Fruit fly (Drosophila melanogaster) whole organism, embryonic: ENCODE results near the gene Kaz1-ORFB.
A peak's percentile ranks its signal among the peaks of the same experiment; 100 is the strongest.

Source experiments
- Atf3 ChIP-seq: fragments of 200-800 bp; sonication (Bioruptor generic); optimal IDR thresholded peaks from 3 replicates; lab custom pipeline; 2016; ENCODE audit warnings: missing biosample characterization, missing genetic modification characterization
- B-H2 ChIP-seq: fragments of 200-800 bp; sonication (Bioruptor generic); optimal IDR thresholded peaks from 2 replicates; lab custom pipeline; 2018; ENCODE audit warnings: missing biosample characterization, mild to moderate bottlenecking, missing genetic modification characterization
- CG10366 ChIP-seq: fragments of 200-800 bp; sonication (Bioruptor generic); IDR thresholded peaks from 2 replicates; pipeline ENCODE4 v1.3.6; 2022; ENCODE audit warnings: missing biosample characterization, missing genetic modification characterization
- CG12299 ChIP-seq: fragments of 200-800 bp; sonication (Bioruptor generic); optimal IDR thresholded peaks from 2 replicates; lab custom pipeline; 2018; ENCODE audit warnings: missing biosample characterization, mild to moderate bottlenecking, missing genetic modification characterization
- CG14860 ChIP-seq: fragments of 200-800 bp; sonication (Bioruptor generic); IDR thresholded peaks from 3 replicates; pipeline ENCODE4 v1.3.6; 2022; ENCODE audit warnings: missing biosample characterization, missing genetic modification characterization; ENCODE audit not compliant: partially characterized antibody
- CG16813 ChIP-seq: fragments of 200-800 bp; sonication (Bioruptor generic); IDR thresholded peaks from 3 replicates; pipeline ENCODE4 v1.3.6; 2022; ENCODE audit warnings: missing biosample characterization, missing genetic modification characterization; ENCODE audit not compliant: partially characterized antibody
- CG16863 ChIP-seq: fragments of 200-800 bp; sonication (Bioruptor generic); optimal IDR thresholded peaks from 3 replicates; lab custom pipeline; 2016; ENCODE audit warnings: missing biosample characterization, missing genetic modification characterization
- CG32532 ChIP-seq: fragments of 200-800 bp; sonication (Bioruptor generic); IDR thresholded peaks from 2 replicates; pipeline ENCODE4 v1.3.6; 2022; ENCODE audit warnings: missing biosample characterization, missing genetic modification characterization
- CG34376 ChIP-seq: fragments of 200-800 bp; sonication (Bioruptor generic); optimal IDR thresholded peaks from 2 replicates; lab custom pipeline; 2018; ENCODE audit warnings: missing biosample characterization, mild to moderate bottlenecking, missing genetic modification characterization
- CG34422 ChIP-seq: fragments of 200-800 bp; sonication (Bioruptor generic); IDR thresholded peaks from 3 replicates; pipeline ENCODE4 v1.3.6; 2022; ENCODE audit warnings: missing biosample characterization, missing genetic modification characterization
- CG4360 ChIP-seq: fragments of 200-800 bp; sonication (Bioruptor generic); IDR thresholded peaks from 2 replicates; pipeline ENCODE4 v1.3.6; 2022; ENCODE audit warnings: missing biosample characterization, missing genetic modification characterization
- CG5245 ChIP-seq: fragments of 200-800 bp; sonication (Bioruptor generic); optimal IDR thresholded peaks from 3 replicates; lab custom pipeline; 2016; ENCODE audit warnings: missing biosample characterization, missing genetic modification characterization
- CG6254 ChIP-seq: fragments of 200-800 bp; sonication (Bioruptor generic); optimal IDR thresholded peaks from 3 replicates; lab custom pipeline; 2017; ENCODE audit warnings: mild to moderate bottlenecking, missing biosample characterization, missing genetic modification reagents, missing genetic modification characterization
- CG8765 ChIP-seq: fragments of 200-800 bp; sonication (Bioruptor generic); IDR thresholded peaks from 2 replicates; pipeline ENCODE4 v1.3.6; 2022; ENCODE audit warnings: missing biosample characterization, missing genetic modification characterization
- D ChIP-seq, 2 experiments: fragments of 200-800 bp in 1 of 2; fragments of >200 bp in 1 of 2; sonication (Bioruptor generic) in 1 of 2; optimal IDR thresholded peaks; 2 replicates in 1 of 2; 3 replicates in 1 of 2; lab custom pipeline; 2017; ENCODE audit warnings: mild to moderate bottlenecking in 1 of 2, missing biosample characterization in 1 of 2, missing genetic modification characterization in 1 of 2, missing genetic modification reagents in 1 of 2
- Doc3 ChIP-seq: fragments of 200-800 bp; sonication (Bioruptor generic); IDR thresholded peaks from 3 replicates; pipeline ENCODE4 v1.3.6; 2022; ENCODE audit warnings: missing biosample characterization, missing genetic modification characterization; ENCODE audit not compliant: partially characterized antibody
- Dref ChIP-seq: fragments of 200-800 bp; sonication (Bioruptor generic); IDR thresholded peaks from 2 replicates; pipeline ENCODE4 v1.3.6; 2022; ENCODE audit warnings: missing biosample characterization, missing genetic modification characterization
- Ets65A ChIP-seq: fragments of 200-800 bp; sonication (Bioruptor generic); peaks from one replicate; lab custom pipeline; 2016; ENCODE audit warnings: missing biosample characterization, missing genetic modification characterization
- H15 ChIP-seq: fragments of 200-800 bp; sonication (Bioruptor generic); IDR thresholded peaks from 3 replicates; pipeline ENCODE4 v1.3.6; 2022; ENCODE audit warnings: missing biosample characterization, missing genetic modification characterization
- Hey ChIP-seq: fragments of 200-800 bp; sonication (Bioruptor generic); optimal IDR thresholded peaks from 3 replicates; lab custom pipeline; 2018; ENCODE audit warnings: missing biosample characterization, mild to moderate bottlenecking, missing genetic modification characterization
- MBD-R2 ChIP-seq: fragments of 200-800 bp; sonication (Bioruptor generic); IDR thresholded peaks from 2 replicates; pipeline ENCODE4 v1.3.6; 2022; ENCODE audit warnings: missing biosample characterization, missing genetic modification characterization
- Nf-YA ChIP-seq: fragments of 200-800 bp; sonication (Bioruptor generic); IDR thresholded peaks from 2 replicates; pipeline ENCODE4 v1.3.6; 2022; ENCODE audit warnings: missing biosample characterization, missing genetic modification characterization
- Nf-YB ChIP-seq: fragments of 200-800 bp; sonication (Bioruptor generic); optimal IDR thresholded peaks from 3 replicates; lab custom pipeline; 2019; ENCODE audit warnings: missing biosample characterization, mild to moderate bottlenecking, missing genetic modification characterization, moderate library complexity
- NfI ChIP-seq: fragments of 200-800 bp; sonication (Bioruptor generic); optimal IDR thresholded peaks from 3 replicates; lab custom pipeline; 2018; ENCODE audit warnings: missing biosample characterization, mild to moderate bottlenecking, missing genetic modification characterization, moderate library complexity
- Opbp ChIP-seq: fragments of 200-800 bp; sonication (Bioruptor generic); IDR thresholded peaks from 3 replicates; pipeline ENCODE4 v1.3.6; 2022; ENCODE audit warnings: missing biosample characterization, missing genetic modification characterization; ENCODE audit not compliant: partially characterized antibody
- Taf1 ChIP-seq: fragments of 200-800 bp; sonication (Bioruptor generic); IDR thresholded peaks from 2 replicates; pipeline ENCODE4 v1.3.6; 2022; ENCODE audit warnings: missing biosample characterization, missing genetic modification characterization
- YL-1 ChIP-seq: fragments of 200-800 bp; sonication (Bioruptor generic); optimal IDR thresholded peaks from 3 replicates; lab custom pipeline; 2017; ENCODE audit warnings: missing biosample characterization, mild to moderate bottlenecking, missing genetic modification characterization
- ab ChIP-seq: fragments of 200-800 bp; sonication (Bioruptor generic); optimal IDR thresholded peaks from 2 replicates; lab custom pipeline; 2016; ENCODE audit warnings: missing biosample characterization, missing genetic modification characterization
- al ChIP-seq: fragments of 200-800 bp; sonication (Bioruptor generic); IDR thresholded peaks from 2 replicates; pipeline ENCODE4 v1.3.6; 2022; ENCODE audit warnings: missing biosample characterization, missing genetic modification characterization
- ci ChIP-seq: fragments of 200-800 bp; sonication (Bioruptor generic); IDR thresholded peaks from 3 replicates; pipeline ENCODE4 v1.3.6; 2022; ENCODE audit warnings: missing biosample characterization, missing genetic modification characterization
- dmrt11E ChIP-seq: fragments of 200-800 bp; sonication (Bioruptor generic); optimal IDR thresholded peaks from 3 replicates; lab custom pipeline; 2018; ENCODE audit warnings: missing biosample characterization, mild to moderate bottlenecking, missing genetic modification characterization, moderate library complexity
- dysf ChIP-seq: fragments of 200-800 bp; sonication (Bioruptor generic); IDR thresholded peaks from 3 replicates; pipeline ENCODE4 v1.3.6; 2022; ENCODE audit warnings: missing biosample characterization, missing genetic modification characterization
- fd96Cb ChIP-seq: fragments of 200-800 bp; sonication (Bioruptor generic); optimal IDR thresholded peaks from 2 replicates; lab custom pipeline; 2018; ENCODE audit warnings: missing biosample characterization, mild to moderate bottlenecking, missing genetic modification characterization, moderate library complexity
- ham ChIP-seq: fragments of 200-800 bp; sonication (Bioruptor generic); IDR thresholded peaks from 2 replicates; pipeline ENCODE4 v1.3.6; 2022; ENCODE audit warnings: missing biosample characterization, missing genetic modification characterization
- hkb ChIP-seq, 2 experiments: fragments of 200-800 bp in 1 of 2; fragments of >200 bp in 1 of 2; sonication (Bioruptor generic) in 1 of 2; IDR thresholded peaks in 1 of 2; optimal IDR thresholded peaks in 1 of 2; 2 replicates each; pipeline versions ENCODE4 v1.3.6 to Lab custom; 2017 to 2022; ENCODE audit warnings: missing biosample characterization in 1 of 2, missing genetic modification characterization in 1 of 2
- lbe ChIP-seq: fragments of 200-800 bp; sonication (Bioruptor generic); optimal IDR thresholded peaks from 2 replicates; lab custom pipeline; 2016; ENCODE audit warnings: missing biosample characterization, mild to moderate bottlenecking, missing genetic modification characterization
- lilli ChIP-seq: fragments of 200-800 bp; sonication (Bioruptor generic); optimal IDR thresholded peaks from 3 replicates; lab custom pipeline; 2016; ENCODE audit warnings: missing biosample characterization, missing genetic modification characterization
- otp ChIP-seq: fragments of 200-800 bp; sonication (Bioruptor generic); IDR thresholded peaks from 3 replicates; pipeline ENCODE4, ENCODE4 v1.3.6; 2022; ENCODE audit warnings: missing biosample characterization, missing genetic modification characterization
- pros ChIP-seq: fragments of 200-800 bp; sonication (Bioruptor generic); optimal IDR thresholded peaks from 3 replicates; lab custom pipeline; 2019; ENCODE audit warnings: missing biosample characterization, mild to moderate bottlenecking, missing genetic modification characterization, moderate library complexity
- row ChIP-seq: fragments of 200-800 bp; sonication (Bioruptor generic); IDR thresholded peaks from 3 replicates; pipeline ENCODE4 v1.3.6; 2022; ENCODE audit warnings: missing biosample characterization, missing genetic modification characterization
- sim ChIP-seq: fragments of 200-800 bp; sonication (Bioruptor generic); IDR thresholded peaks from 2 replicates; pipeline ENCODE4 v1.3.6; 2022; ENCODE audit warnings: missing biosample characterization, missing genetic modification characterization
- sr ChIP-seq: fragments of 200-800 bp; sonication (Bioruptor generic); IDR thresholded peaks from 3 replicates; pipeline ENCODE4 v1.3.6; 2022; ENCODE audit warnings: missing biosample characterization, missing genetic modification characterization
- tll ChIP-seq, 2 experiments: fragments of 200-800 bp in 1 of 2; fragments of >200 bp in 1 of 2; sonication (Bioruptor generic) in 1 of 2; optimal IDR thresholded peaks; 2 replicates each; lab custom pipeline; 2017 to 2019; ENCODE audit warnings: missing biosample characterization in 2 of 2, missing genetic modification characterization in 2 of 2, mild to moderate bottlenecking in 1 of 2, moderate library complexity in 1 of 2
- ttk ChIP-seq: fragments of 200-800 bp; sonication (Bioruptor generic); IDR thresholded peaks from 2 replicates; pipeline ENCODE4 v2.1.2; 2022; ENCODE audit warnings: missing biosample characterization, missing genetic modification characterization
- unpg ChIP-seq: fragments of 200-800 bp; sonication (Bioruptor generic); optimal IDR thresholded peaks from 3 replicates; lab custom pipeline; 2018; ENCODE audit warnings: missing biosample characterization, mild to moderate bottlenecking, missing genetic modification characterization, moderate library complexity
- zfh2 ChIP-seq: fragments of 200-800 bp; sonication (Bioruptor generic); optimal IDR thresholded peaks from 2 replicates; lab custom pipeline; 2016; ENCODE audit warnings: missing biosample characterization, missing genetic modification characterization

Gene Kaz1-ORFB

dm6 chr3L:263500-264377 is 47.3 kb downstream of the Kaz1-ORFB start (continued):
- TF ChIP-seq CG32532 (GFP tag; lab: Robert Waterston, UW): no peak
- peak; percentile 19; the same call in 1 of the 3 replicates for TF ChIP-seq Opbp (GFP tag; lab: Robert Waterston, UW)
- TF ChIP-seq YL-1 (GFP tag; lab: Kevin White, UChicago): peak; percentile 39
- TF ChIP-seq Taf1 (GFP tag; lab: Robert Waterston, UW): no peak
- no peak for TF ChIP-seq Doc3
- no peak for TF ChIP-seq CG5245 (GFP tag; lab: Kevin White, UChicago)
- TF ChIP-seq Nf-YA (GFP tag; lab: Robert Waterston, UW): no peak
- TF ChIP-seq ham (GFP tag; lab: Robert Waterston, UW): no peak
- no peak for TF ChIP-seq dmrt11E (tag; lab: Kevin White, UChicago)
- TF ChIP-seq sim (GFP tag; lab: Robert Waterston, UW): no peak
- TF ChIP-seq CG14860 (GFP tag; lab: Robert Waterston, UW): no peak
- TF ChIP-seq al (GFP tag; lab: Robert Waterston, UW): no peak
- TF ChIP-seq unpg (GFP tag; lab: Kevin White, UChicago): no peak
- TF ChIP-seq CG12299 (tag; lab: Kevin White, UChicago): no peak
- no peak for TF ChIP-seq CG10366 (GFP tag; lab: Robert Waterston, UW)
- TF ChIP-seq otp (GFP tag; lab: Robert Waterston, UW): no peak
- peak; percentile 41; the same call in 1 of the 3 replicates for TF ChIP-seq sr (GFP tag; lab: Robert Waterston, UW)
- no peak for TF ChIP-seq CG8765

dm6 chr3L:264378-265151 is 48.1 kb downstream of the Kaz1-ORFB start, which contains the start of the genes Tudor-SN and mRpL17:
TSS of gene Tudor-SN (minus strand) at chr3L:264380.
TSS of gene mRpL17 (plus strand) at chr3L:264779.
- peak; percentile 13 for TF ChIP-seq fd96Cb (tag; lab: Kevin White, UChicago)
- TF ChIP-seq ab (GFP tag; lab: Kevin White, UChicago): no peak
- TF ChIP-seq ttk: no peak
- peak; percentile 66 for TF ChIP-seq lbe (GFP tag; lab: Kevin White, UChicago)
- TF ChIP-seq pros: no peak
- TF ChIP-seq CG4360 (GFP tag; lab: Robert Waterston, UW): no peak
- no peak for TF ChIP-seq hkb (optimal IDR thresholded peaks at IDR 0.05; lab: Kevin White, UChicago)
- TF ChIP-seq hkb (GFP tag; IDR thresholded peaks at IDR 0.05; lab: Robert Waterston, UW): no peak
- TF ChIP-seq D (optimal IDR thresholded peaks at IDR 0.05; lab: Kevin White, UChicago): no peak
- TF ChIP-seq D (GFP tag; optimal IDR thresholded peaks at IDR 0.05; lab: Kevin White, UChicago): no peak
- peak; percentile 24 for TF ChIP-seq NfI (GFP tag; lab: Kevin White, UChicago)
- peak; percentile 41 for TF ChIP-seq B-H2 (GFP tag; lab: Kevin White, UChicago)
- TF ChIP-seq CG6254 (GFP tag; lab: Kevin White, UChicago): peak; percentile 33
- TF ChIP-seq CG16813 (GFP tag; lab: Robert Waterston, UW): peak; percentile 98
- TF ChIP-seq lilli: peak; percentile 42
- peak; percentile 78 for TF ChIP-seq row
- TF ChIP-seq CG16863 (GFP tag; lab: Kevin White, UChicago): peak; percentile 5
- no peak for TF ChIP-seq tll (GFP tag; optimal IDR thresholded peaks at IDR 0.05; lab: Kevin White, UChicago)
- 0 out of 3 replicates have a peak, but pooled peaks have one; percentile 34 for TF ChIP-seq CG34422 (GFP tag; lab: Robert Waterston, UW)
- peak; percentile 60 for TF ChIP-seq zfh2 (GFP tag; lab: Kevin White, UChicago)
- TF ChIP-seq dysf (GFP tag; lab: Robert Waterston, UW): no peak
- peak; percentile 83 for TF ChIP-seq Ets65A (GFP tag; lab: Kevin White, UChicago)
- no peak for TF ChIP-seq H15
- no peak for TF ChIP-seq Atf3 (GFP tag; lab: Kevin White, UChicago)
- TF ChIP-seq Nf-YB (GFP tag; lab: Kevin White, UChicago): no peak
- 0 out of 3 replicates have a peak, but pooled peaks have one; percentile 5 for TF ChIP-seq ci
- peak; percentile 11 for TF ChIP-seq CG34376 (GFP tag; lab: Kevin White, UChicago)
- peak; percentile 72 for TF ChIP-seq MBD-R2 (GFP tag; lab: Robert Waterston, UW)
- no peak for TF ChIP-seq Hey (tag; lab: Kevin White, UChicago)
- TF ChIP-seq Dref (GFP tag; lab: Robert Waterston, UW): peak; percentile 72
